Worm (Caenorhabditis elegans): Measurements from ENCODE around the gene srh-55.

ce11 chrV:15148800-15149199 is 4.6 kb upstream of the srh-55 start, which contains the start of gene T09F5.1:
- TF ChIP-seq rnt-1 (tag; optimal IDR thresholded peaks at IDR 0.05) (peak; percentile 5), unc-55 (GFP tag; optimal IDR thresholded peaks at IDR 0.05) (no peak), gmeb-2 (tag; optimal IDR thresholded peaks at IDR 0.05) (no peak), tbx-2 (tag; optimal IDR thresholded peaks at IDR 0.05) (no peak), ztf-16 (tag; optimal IDR thresholded peaks at IDR 0.05) (no peak), ceh-14 (tag; optimal IDR thresholded peaks at IDR 0.05) (no peak), unc-42 (tag; optimal IDR thresholded peaks at IDR 0.05) (no peak), hlh-6 (tag; optimal IDR thresholded peaks at IDR 0.05) (no peak), nfya-1 (tag; optimal IDR thresholded peaks at IDR 0.05) (no peak), unc-86 (tag; optimal IDR thresholded peaks at IDR 0.05) (no peak), madf-2 (tag; optimal IDR thresholded peaks at IDR 0.05) (no peak), sox-4 (tag; optimal IDR thresholded peaks at IDR 0.05) (no peak), hlh-30 (tag; optimal IDR thresholded peaks at IDR 0.05; ENCODE audit: insufficient read depth) (no peak), ceh-30 (tag; optimal IDR thresholded peaks at IDR 0.05) (no peak)
